Worm (Caenorhabditis elegans) whole organism, early embryonic: ENCODE measurements around the gene F55B11.7.

Source experiments
- B0310.2 ChIP-seq: sonication (generic microtip); optimal IDR thresholded peaks from 2 replicates; lab custom pipeline; 2016; ENCODE audit warnings: mild to moderate bottlenecking, missing genetic modification characterization, missing compliant biosample characterization
- F13C5.2 ChIP-seq: sonication (generic microtip); optimal IDR thresholded peaks from 2 replicates; lab custom pipeline; 2017; ENCODE audit warnings: mild to moderate bottlenecking, missing genetic modification characterization, inconsistent platforms, missing compliant biosample characterization
- aly-1 ChIP-seq: sonication (generic microtip); optimal IDR thresholded peaks from 2 replicates; lab custom pipeline; 2016; ENCODE audit warnings: missing genetic modification characterization, missing compliant biosample characterization
- ama-1 ChIP-seq: fragments of 150-350 bp; optimal IDR thresholded peaks from 2 replicates; lab custom pipeline; 2014
- ceh-13 ChIP-seq: fragments of 200-800 bp; sonication (Bioruptor generic); optimal IDR thresholded peaks from 2 replicates; lab custom pipeline; 2018; ENCODE audit warnings: mild to moderate bottlenecking, missing genetic modification characterization, missing compliant biosample characterization
- ceh-36 ChIP-seq: sonication (generic microtip); optimal IDR thresholded peaks from 2 replicates; lab custom pipeline; 2016; ENCODE audit warnings: missing genetic modification characterization, inconsistent platforms, missing compliant biosample characterization
- ets-7 ChIP-seq: sonication (generic microtip); optimal IDR thresholded peaks from 2 replicates; lab custom pipeline; 2016; ENCODE audit warnings: missing genotype, missing genetic modification characterization, missing compliant biosample characterization
- flt-1 ChIP-seq: fragments of 200-800 bp; sonication (Bioruptor generic); IDR thresholded peaks from 2 replicates; pipeline ENCODE4 v1.3.6; 2022; ENCODE audit warnings: missing genetic modification characterization, missing compliant biosample characterization
- hmbx-1 ChIP-seq: sonication (generic microtip); optimal IDR thresholded peaks from 2 replicates; lab custom pipeline; 2016; ENCODE audit warnings: mild to moderate bottlenecking, missing genetic modification characterization, missing compliant biosample characterization
- hmg-4 ChIP-seq: fragments of 200-800 bp; sonication (Bioruptor generic); optimal IDR thresholded peaks from 2 replicates; lab custom pipeline; 2018; ENCODE audit warnings: mild to moderate bottlenecking, missing genetic modification characterization, missing compliant biosample characterization
- hnd-1 ChIP-seq: sonication (generic microtip); optimal IDR thresholded peaks from 2 replicates; lab custom pipeline; 2016; ENCODE audit warnings: missing genetic modification characterization, missing compliant biosample characterization
- pes-1 ChIP-seq: fragments of 200-800 bp; sonication (Bioruptor generic); IDR thresholded peaks from 2 replicates; pipeline ENCODE4 v1.3.6; 2022; ENCODE audit warnings: missing genetic modification reagents, missing genetic modification characterization, missing compliant biosample characterization
- scrt-1 ChIP-seq: fragments of 200-800 bp; sonication (Bioruptor generic); IDR thresholded peaks from 2 replicates; pipeline ENCODE4 v1.3.6; 2022; ENCODE audit warnings: missing genetic modification characterization, missing compliant biosample characterization
- sea-1 ChIP-seq: fragments of 200-800 bp; sonication (Bioruptor generic); conservative IDR thresholded peaks from 2 replicates; pipeline ENCODE4 v1.3.6; 2022; ENCODE audit warnings: missing genetic modification characterization, missing compliant biosample characterization
- tbx-11 ChIP-seq: fragments of 200-800 bp; sonication (Bioruptor generic); IDR thresholded peaks from 2 replicates; pipeline ENCODE4 v1.3.6; 2022; ENCODE audit warnings: missing genetic modification characterization, missing compliant biosample characterization
- tbx-37 ChIP-seq: fragments of 200-800 bp; sonication (Bioruptor generic); conservative IDR thresholded peaks from 2 replicates; pipeline ENCODE4 v1.3.6; 2022; ENCODE audit warnings: missing genetic modification reagents, missing genetic modification characterization, missing compliant biosample characterization
- tra-4 ChIP-seq: sonication (generic microtip); optimal IDR thresholded peaks from 2 replicates; lab custom pipeline; 2017; ENCODE audit warnings: missing genetic modification characterization, missing compliant biosample characterization

The F55B11.7 gene

DNA sequence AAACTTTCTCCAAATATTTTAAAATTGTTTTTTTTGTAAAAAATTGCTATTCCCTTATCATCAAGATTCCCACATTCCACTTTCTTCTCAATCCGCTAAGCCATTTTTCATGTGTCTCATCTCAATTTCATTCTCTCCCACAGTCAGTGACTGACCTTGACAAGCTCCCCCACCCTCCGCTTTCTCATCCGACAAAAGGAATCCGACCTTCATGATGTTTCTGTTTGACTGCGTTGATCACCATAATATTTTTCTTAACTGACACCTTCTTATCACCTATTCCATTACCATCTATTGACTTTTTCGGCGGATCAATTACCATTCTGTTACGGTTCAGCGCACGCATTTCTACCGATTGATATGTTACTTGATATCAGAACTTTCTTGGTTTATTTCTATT, 32.8 kb downstream of the F55B11.7 start:
- no peak for TF ChIP-seq hmg-4 (GFP tag; lab: Kevin White, UChicago)
- TF ChIP-seq sea-1 (GFP tag; lab: Robert Waterston, UW), result no peak
- no peak for TF ChIP-seq ceh-36 (tag; lab: Kevin White, UChicago)
- TF ChIP-seq hmbx-1, result no peak
- TF ChIP-seq tra-4 (tag; lab: Kevin White, UChicago), result no peak
- TF ChIP-seq ama-1 (lab: Kevin White, UChicago), result no peak

DNA sequence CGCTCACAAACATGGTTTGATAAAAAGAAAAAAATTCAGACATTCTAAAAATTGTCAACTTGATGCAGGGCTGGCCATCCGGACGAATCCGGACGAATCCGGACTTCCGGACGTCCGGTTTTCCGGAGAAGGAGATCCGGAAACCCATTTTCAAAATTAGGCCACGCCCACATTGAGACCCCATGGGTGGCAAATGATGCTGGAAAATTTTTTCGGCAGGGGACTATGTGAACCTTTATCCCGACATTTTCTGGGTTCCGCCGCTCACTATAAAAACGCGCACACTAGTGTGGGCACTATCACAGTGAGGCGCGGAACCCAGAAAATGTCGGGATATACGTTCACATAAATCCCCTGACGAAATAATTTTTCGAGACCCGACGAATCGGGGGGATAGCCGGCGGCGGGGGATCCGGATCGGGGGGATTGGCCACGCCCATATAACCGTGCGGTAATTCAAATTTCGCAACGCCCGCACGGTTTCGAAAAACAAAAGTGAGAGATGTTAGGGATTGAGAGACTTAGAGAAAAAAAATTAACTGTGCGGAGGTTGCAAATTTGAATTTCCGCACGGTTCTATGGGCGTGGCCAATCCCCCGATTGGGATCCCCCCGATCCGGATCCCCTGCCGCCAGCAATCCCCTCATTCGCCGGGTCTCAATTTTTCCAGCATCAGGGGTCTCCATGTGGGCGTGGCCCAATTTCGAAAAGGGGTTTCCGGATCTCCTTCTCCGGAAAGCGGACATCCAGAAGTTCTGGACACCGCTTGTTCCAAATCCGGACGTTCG, 33.9 kb downstream of the F55B11.7 start:
- TF ChIP-seq ets-7 (tag; lab: Kevin White, UChicago) (no peak), tra-4 (tag; lab: Kevin White, UChicago) (no peak), tbx-11 (no peak), ceh-13 (GFP tag; lab: Kevin White, UChicago) (no peak), tbx-37 (GFP tag; lab: Robert Waterston, UW) (no peak), pes-1 (no peak), ceh-36 (tag; lab: Kevin White, UChicago) (no peak)

DNA sequence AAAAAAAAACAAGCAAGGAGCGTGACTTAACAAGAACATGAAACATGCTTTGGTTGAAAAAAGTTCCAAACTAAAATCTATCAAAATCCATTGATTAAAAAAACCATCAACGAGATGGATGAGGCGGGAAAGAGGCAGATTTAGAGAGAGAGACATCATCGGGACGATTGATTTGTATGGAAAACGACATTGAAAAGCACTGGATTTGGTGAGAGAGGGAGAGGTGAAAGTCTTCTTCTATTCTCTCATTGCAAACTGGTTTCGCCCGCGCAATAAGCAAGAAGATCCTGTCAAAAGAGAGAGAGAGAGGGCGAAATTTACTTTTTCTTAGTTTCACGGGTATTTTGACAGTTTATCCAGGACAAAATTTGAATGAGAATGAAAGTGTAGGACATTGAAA, 36.7 kb downstream of the F55B11.7 start:
- TF ChIP-seq ceh-13 (GFP tag; lab: Kevin White, UChicago) (no peak), hmbx-1 (no peak)

DNA sequence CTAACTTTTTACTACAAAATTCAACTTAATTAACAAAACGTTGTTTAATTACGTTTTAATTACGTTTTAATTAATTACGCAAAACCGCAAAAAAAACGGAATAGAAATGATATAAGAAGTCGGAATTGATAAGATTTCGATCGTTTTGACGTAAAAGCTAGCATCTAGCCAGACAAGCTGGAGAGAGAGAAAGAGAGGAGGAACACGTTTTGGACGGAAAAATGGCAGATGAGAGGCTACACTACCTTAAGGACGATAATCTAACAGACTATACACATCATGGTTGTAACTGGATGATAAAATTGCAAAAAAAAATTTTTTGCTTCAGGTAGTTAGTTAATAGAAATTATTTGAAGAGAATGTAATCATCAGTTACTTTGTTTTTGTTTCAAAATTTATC, 37.6 kb downstream of the F55B11.7 start:
- no peak for TF ChIP-seq tbx-11
- no peak for TF ChIP-seq hmbx-1
- TF ChIP-seq ama-1 (lab: Kevin White, UChicago), result no peak
- no peak for TF ChIP-seq scrt-1 (GFP tag; lab: Robert Waterston, UW)
- TF ChIP-seq tbx-37 (GFP tag; lab: Robert Waterston, UW), result no peak
- TF ChIP-seq ceh-13 (GFP tag; lab: Kevin White, UChicago), result no peak
- no peak for TF ChIP-seq F13C5.2 (tag; lab: Kevin White, UChicago)
- TF ChIP-seq flt-1, result no peak
- no peak for TF ChIP-seq aly-1

DNA sequence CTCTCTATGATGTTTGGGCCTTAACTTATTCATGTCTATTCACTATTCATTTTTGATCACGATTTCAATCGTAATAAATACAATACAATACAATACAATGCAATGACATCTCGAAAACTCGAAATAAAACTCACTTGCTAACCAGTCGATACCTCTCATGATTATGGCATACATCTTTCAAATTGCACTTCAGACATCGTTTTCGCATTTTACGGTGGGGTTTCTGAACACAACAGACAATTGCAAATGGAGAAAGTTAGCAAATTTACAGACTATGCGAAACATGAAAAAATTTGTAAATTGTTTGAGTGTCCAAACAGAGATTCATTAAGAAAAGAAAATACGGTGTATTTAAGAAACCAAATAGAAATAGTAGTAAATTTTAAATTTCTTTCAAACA, 38.4 kb downstream of the F55B11.7 start, which contains the start of gene paqr-3:
paqr-3 (minus strand) TSS at position 210 of the 400 bp plus-strand sequence.
- TF ChIP-seq tbx-37 (GFP tag; lab: Robert Waterston, UW) (no peak), B0310.2 (tag; lab: Kevin White, UChicago) (no peak), tra-4 (tag; lab: Kevin White, UChicago) (no peak)

DNA sequence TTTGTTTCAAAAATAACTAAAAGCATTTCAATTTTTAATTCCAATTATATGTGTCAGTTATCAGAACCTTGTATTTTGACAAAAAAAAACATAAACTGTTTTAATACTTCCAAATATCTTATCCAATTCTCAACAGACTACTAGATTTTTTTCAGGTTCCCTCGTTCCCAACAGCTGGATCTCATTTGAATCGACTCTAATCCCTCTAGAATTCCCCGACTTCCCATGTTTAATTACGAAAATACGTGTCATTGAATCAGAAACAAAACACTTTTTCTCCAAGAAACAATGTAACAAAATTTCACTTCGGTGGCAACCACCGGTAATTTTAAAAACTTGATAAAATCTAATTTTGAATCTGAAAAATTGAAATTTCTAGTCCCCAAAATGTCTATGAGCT, 42.6 kb downstream of the F55B11.7 start:
- TF ChIP-seq scrt-1 (GFP tag; lab: Robert Waterston, UW), result no peak
- TF ChIP-seq tra-4 (tag; lab: Kevin White, UChicago), result no peak
- no peak for TF ChIP-seq hmg-4 (GFP tag; lab: Kevin White, UChicago)
- TF ChIP-seq ama-1 (lab: Kevin White, UChicago), result no peak
- no peak for TF ChIP-seq hmbx-1
- no peak for TF ChIP-seq tbx-37 (GFP tag; lab: Robert Waterston, UW)
- no peak for TF ChIP-seq ceh-36 (tag; lab: Kevin White, UChicago)
- TF ChIP-seq B0310.2 (tag; lab: Kevin White, UChicago), result no peak
- TF ChIP-seq F13C5.2 (tag; lab: Kevin White, UChicago), result no peak
- TF ChIP-seq ets-7 (tag; lab: Kevin White, UChicago), result no peak
- no peak for TF ChIP-seq flt-1
- no peak for TF ChIP-seq sea-1 (GFP tag; lab: Robert Waterston, UW)
- TF ChIP-seq aly-1, result no peak
- no peak for TF ChIP-seq ceh-13 (GFP tag; lab: Kevin White, UChicago)
- TF ChIP-seq tbx-11, result no peak
- TF ChIP-seq hnd-1 (tag; lab: Kevin White, UChicago), result no peak

DNA sequence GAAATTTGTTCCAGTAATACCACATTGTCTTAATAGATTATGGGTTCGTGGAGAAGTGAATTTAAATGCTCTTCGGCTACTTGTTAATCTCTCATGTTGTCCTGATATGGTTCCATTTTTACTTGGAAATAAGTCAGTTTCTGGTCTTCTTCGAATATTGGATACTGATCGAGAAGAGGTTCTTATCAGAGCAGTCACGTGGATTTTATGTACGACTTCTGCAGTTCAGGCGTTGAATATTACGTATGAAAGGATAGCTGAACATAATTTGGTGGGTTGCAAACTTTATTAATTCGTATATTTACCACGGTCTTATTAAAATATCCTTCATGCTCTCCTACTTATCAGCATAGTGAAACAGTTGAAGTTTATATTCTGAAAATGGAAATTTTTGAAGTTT, 44.0 kb downstream of the F55B11.7 start:
- TF ChIP-seq ama-1 (lab: Kevin White, UChicago), result no peak
- no peak for TF ChIP-seq ets-7 (tag; lab: Kevin White, UChicago)
- no peak for TF ChIP-seq pes-1
- no peak for TF ChIP-seq sea-1 (GFP tag; lab: Robert Waterston, UW)
- no peak for TF ChIP-seq hmbx-1
- no peak for TF ChIP-seq F13C5.2 (tag; lab: Kevin White, UChicago)
- TF ChIP-seq ceh-36 (tag; lab: Kevin White, UChicago), result no peak
- no peak for TF ChIP-seq flt-1
- no peak for TF ChIP-seq ceh-13 (GFP tag; lab: Kevin White, UChicago)

DNA sequence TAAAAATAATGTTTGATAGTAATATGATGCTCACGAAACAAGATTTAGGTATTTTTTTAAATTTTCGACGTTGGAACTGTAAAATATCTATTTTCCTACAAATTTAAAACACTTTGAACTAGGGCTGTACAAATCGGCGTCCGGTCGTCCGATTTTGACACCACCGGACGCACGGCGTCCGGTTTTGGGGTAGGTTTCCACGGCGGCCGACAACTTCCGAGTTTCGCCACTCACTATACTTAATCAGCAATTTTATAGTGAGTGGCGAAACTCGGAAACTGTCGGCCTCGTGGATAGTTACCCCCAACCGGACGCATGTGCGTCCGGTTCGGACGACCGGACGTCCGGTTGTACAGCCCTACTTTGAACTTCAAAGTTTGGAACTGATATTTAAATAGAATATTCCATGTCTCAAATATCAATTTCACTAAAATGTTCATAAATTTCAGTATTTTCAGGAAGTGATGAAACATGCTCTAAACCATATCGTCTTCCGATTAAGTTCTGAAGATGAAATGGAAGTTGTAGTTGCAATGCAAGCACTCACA, 44.5 kb downstream of the F55B11.7 start:
- TF ChIP-seq B0310.2 (tag; lab: Kevin White, UChicago) (no peak), scrt-1 (GFP tag; lab: Robert Waterston, UW) (no peak), hmg-4 (GFP tag; lab: Kevin White, UChicago) (no peak), ama-1 (lab: Kevin White, UChicago) (no peak), ceh-36 (tag; lab: Kevin White, UChicago) (no peak), tra-4 (tag; lab: Kevin White, UChicago) (no peak), tbx-11 (no peak), aly-1 (no peak), ets-7 (tag; lab: Kevin White, UChicago) (no peak), F13C5.2 (tag; lab: Kevin White, UChicago) (no peak), sea-1 (GFP tag; lab: Robert Waterston, UW) (no peak), tbx-37 (GFP tag; lab: Robert Waterston, UW) (no peak), pes-1 (no peak), hnd-1 (tag; lab: Kevin White, UChicago) (no peak), ceh-13 (GFP tag; lab: Kevin White, UChicago) (no peak), flt-1 (no peak), hmbx-1 (no peak)
